Worm (Caenorhabditis elegans) whole organism, L2 larva: Measurements from ENCODE around the gene B0222.5.

Experiments
- F13H6.1 ChIP-seq: sonication (generic microtip); optimal IDR thresholded peaks from 2 replicates; lab custom pipeline; 2016; ENCODE audit warnings: missing genetic modification characterization, missing compliant biosample characterization
- Y55F3AM.14 ChIP-seq: fragments of 200-800 bp; sonication (Bioruptor generic); optimal IDR thresholded peaks from 2 replicates; lab custom pipeline; 2018; ENCODE audit warnings: mild to moderate bottlenecking, missing genetic modification characterization, missing compliant biosample characterization
- ZK546.5 ChIP-seq: sonication (generic microtip); optimal IDR thresholded peaks from 2 replicates; lab custom pipeline; 2017; ENCODE audit warnings: missing biosample characterization, missing genetic modification characterization
- alr-1 ChIP-seq: fragments of 150-350 bp; optimal IDR thresholded peaks from 2 replicates; lab custom pipeline; 2014; ENCODE audit warnings: missing biosample characterization, missing genetic modification characterization
- aly-2 ChIP-seq: fragments of 150-350 bp; optimal IDR thresholded peaks from 2 replicates; lab custom pipeline; 2014; ENCODE audit warnings: missing biosample characterization, missing genetic modification characterization
- ama-1 ChIP-seq: fragments of 150-350 bp; optimal IDR thresholded peaks from 2 replicates; lab custom pipeline; 2018; ENCODE audit warnings: inconsistent platforms
- blmp-1 ChIP-seq: sonication (generic microtip); optimal IDR thresholded peaks from 2 replicates; lab custom pipeline; 2017; ENCODE audit warnings: missing genetic modification characterization, mild to moderate bottlenecking, missing compliant biosample characterization, antibody characterized with exemption, moderate library complexity; ENCODE audit not compliant: insufficient read depth
- ceh-16 ChIP-seq: fragments of 150-350 bp; optimal IDR thresholded peaks from 2 replicates; lab custom pipeline; 2014; ENCODE audit warnings: missing biosample characterization, missing genetic modification characterization
- ceh-82 ChIP-seq: fragments of 150-350 bp; optimal IDR thresholded peaks from 2 replicates; lab custom pipeline; 2014; ENCODE audit warnings: missing biosample characterization, missing genetic modification characterization
- dmd-4 ChIP-seq: sonication (generic microtip); optimal IDR thresholded peaks from 2 replicates; lab custom pipeline; 2017; ENCODE audit warnings: missing biosample characterization, missing genetic modification characterization
- egl-27 ChIP-seq: sonication (generic microtip); optimal IDR thresholded peaks from 3 replicates; lab custom pipeline; 2017; ENCODE audit warnings: missing biosample characterization, missing genetic modification reagents, missing genetic modification characterization
- elt-1 ChIP-seq: fragments of 150-350 bp; optimal IDR thresholded peaks from 2 replicates; lab custom pipeline; 2014; ENCODE audit warnings: missing biosample characterization, missing genetic modification characterization
- elt-3 ChIP-seq: sonication (generic microtip); optimal IDR thresholded peaks from 2 replicates; lab custom pipeline; 2017; ENCODE audit warnings: missing biosample characterization, missing genetic modification characterization
- fos-1 ChIP-seq: fragments of 150-350 bp; optimal IDR thresholded peaks from 2 replicates; lab custom pipeline; 2014; ENCODE audit warnings: missing biosample characterization, missing genetic modification characterization
- gmeb-1 ChIP-seq: fragments of 150-350 bp; optimal IDR thresholded peaks from 2 replicates; lab custom pipeline; 2014; ENCODE audit warnings: missing biosample characterization, missing genetic modification characterization
- lin-13 ChIP-seq: fragments of 150-350 bp; optimal IDR thresholded peaks from 2 replicates; lab custom pipeline; 2014; ENCODE audit warnings: missing biosample characterization, missing genetic modification reagents, missing genetic modification characterization
- lin-39 ChIP-seq: fragments of 150-350 bp; optimal IDR thresholded peaks from 2 replicates; lab custom pipeline; 2014; ENCODE audit warnings: missing biosample characterization, missing genetic modification reagents, missing genetic modification characterization
- mab-5 ChIP-seq: fragments of 150-350 bp; optimal IDR thresholded peaks from 2 replicates; lab custom pipeline; 2014; ENCODE audit warnings: missing biosample characterization, missing genetic modification characterization
- mbf-1 ChIP-seq: sonication (generic microtip); optimal IDR thresholded peaks from 2 replicates; lab custom pipeline; 2017; ENCODE audit warnings: missing biosample characterization, missing genetic modification characterization
- nhr-10 ChIP-seq: sonication (generic microtip); optimal IDR thresholded peaks from 2 replicates; lab custom pipeline; 2017; ENCODE audit warnings: missing biosample characterization, missing genetic modification characterization
- nhr-129 ChIP-seq: fragments of 150-350 bp; optimal IDR thresholded peaks from 2 replicates; lab custom pipeline; 2014; ENCODE audit warnings: missing biosample characterization, missing genetic modification characterization
- nhr-237 ChIP-seq: fragments of 150-350 bp; optimal IDR thresholded peaks from 2 replicates; lab custom pipeline; 2014; ENCODE audit warnings: missing biosample characterization, missing genetic modification characterization
- nhr-25 ChIP-seq: fragments of 150-350 bp; sonication (generic microtip); optimal IDR thresholded peaks from 3 replicates; lab custom pipeline; 2014; ENCODE audit warnings: missing biosample characterization, missing genetic modification characterization
- skn-1 ChIP-seq: sonication (generic microtip); optimal IDR thresholded peaks from 2 replicates; lab custom pipeline; 2017; ENCODE audit warnings: missing biosample characterization, missing genetic modification characterization
- sma-9 ChIP-seq, 2 experiments: fragments of 150-350 bp in 1 of 2; sonication (generic microtip) in 1 of 2; optimal IDR thresholded peaks; 2 replicates each; lab custom pipeline; 2014 to 2016; ENCODE audit warnings: missing genetic modification characterization in 2 of 2, mild to moderate bottlenecking in 1 of 2, missing biosample characterization in 1 of 2, missing compliant biosample characterization in 1 of 2, missing genetic modification reagents in 1 of 2, moderate library complexity in 1 of 2
- snpc-4 ChIP-seq: fragments of 150-350 bp; optimal IDR thresholded peaks from 2 replicates; lab custom pipeline; 2014; ENCODE audit warnings: missing biosample characterization, missing genetic modification characterization
- unc-55 ChIP-seq: fragments of 150-350 bp; sonication (generic microtip); optimal IDR thresholded peaks from 3 replicates; lab custom pipeline; 2014; ENCODE audit warnings: missing biosample characterization, missing genetic modification reagents, missing genetic modification characterization
- zag-1 ChIP-seq: fragments of 150-350 bp; optimal IDR thresholded peaks from 2 replicates; lab custom pipeline; 2014; ENCODE audit warnings: missing biosample characterization, missing genetic modification characterization
- ztf-1 ChIP-seq: fragments of 200-800 bp; sonication (Bioruptor generic); conservative IDR thresholded peaks from 2 replicates; pipeline ENCODE4 v1.3.6; 2022; ENCODE audit warnings: missing genetic modification characterization, missing compliant biosample characterization

The B0222.5 gene

ce11 chrV:9159146-9159717 is 4.6 kb upstream of the B0222.5 start:
- TF ChIP-seq ama-1 (lab: Kevin White, UChicago) (peak; percentile 18), nhr-25 (tag; lab: Kevin White, UChicago) (peak; percentile 40)

ce11 chrV:9157597-9157996 is 2.9 kb upstream of the B0222.5 start:
- no peak for TF ChIP-seq elt-3 (tag; lab: Kevin White, UChicago)
- no peak for TF ChIP-seq snpc-4 (tag; lab: Kevin White, UChicago)
- TF ChIP-seq lin-39 (tag; lab: Kevin White, UChicago): no peak
- TF ChIP-seq nhr-10 (tag; lab: Kevin White, UChicago): no peak
- no peak for TF ChIP-seq egl-27 (tag; lab: Kevin White, UChicago)
- no peak for TF ChIP-seq alr-1 (tag; lab: Kevin White, UChicago)
- no peak for TF ChIP-seq nhr-129 (tag; lab: Kevin White, UChicago)
- no peak for TF ChIP-seq ZK546.5
- no peak for TF ChIP-seq aly-2 (tag; lab: Kevin White, UChicago)
- no peak for TF ChIP-seq skn-1 (tag; lab: Kevin White, UChicago)
- no peak for TF ChIP-seq fos-1 (tag; lab: Kevin White, UChicago)
- no peak for TF ChIP-seq elt-1 (tag; lab: Kevin White, UChicago)
- TF ChIP-seq ceh-16 (tag; lab: Kevin White, UChicago): no peak

- TF ChIP-seq egl-27 (tag; lab: Kevin White, UChicago) (no peak), ama-1 (lab: Kevin White, UChicago) (no peak)
Measured at ce11 chrV:9156679-9157078, 2.0 kb upstream of the B0222.5 start, which contains the start of gene B0222.15. TSS of gene B0222.15 (minus strand) at chrV:9156779.

ce11 chrV:9155616-9156015 is 944 bp upstream of the B0222.5 start:
- TF ChIP-seq sma-9 (GFP tag; optimal IDR thresholded peaks at IDR 0.05; lab: Kevin White, UChicago): no peak
- no peak for TF ChIP-seq sma-9 (tag; optimal IDR thresholded peaks at IDR 0.05; lab: Kevin White, UChicago)
- TF ChIP-seq elt-3 (tag; lab: Kevin White, UChicago): no peak
- TF ChIP-seq aly-2 (tag; lab: Kevin White, UChicago): no peak
- no peak for TF ChIP-seq fos-1 (tag; lab: Kevin White, UChicago)
- TF ChIP-seq ceh-82 (tag; lab: Kevin White, UChicago): no peak
- TF ChIP-seq lin-13 (GFP tag; lab: Kevin White, UChicago): no peak
- no peak for TF ChIP-seq F13H6.1 (tag; lab: Kevin White, UChicago)
- no peak for TF ChIP-seq nhr-10 (tag; lab: Kevin White, UChicago)
- TF ChIP-seq mbf-1 (tag; lab: Kevin White, UChicago): no peak
- TF ChIP-seq dmd-4: no peak
- TF ChIP-seq Y55F3AM.14 (GFP tag; lab: Kevin White, UChicago): no peak
- no peak for TF ChIP-seq blmp-1 (tag; lab: Kevin White, UChicago)
- no peak for TF ChIP-seq gmeb-1 (tag; lab: Kevin White, UChicago)
- no peak for TF ChIP-seq ama-1 (lab: Kevin White, UChicago)
- no peak for TF ChIP-seq skn-1 (tag; lab: Kevin White, UChicago)
- TF ChIP-seq ztf-1 (GFP tag; lab: Robert Waterston, UW): no peak
- no peak for TF ChIP-seq ZK546.5
- no peak for TF ChIP-seq egl-27 (tag; lab: Kevin White, UChicago)
- no peak for TF ChIP-seq zag-1 (tag; lab: Kevin White, UChicago)

ce11 chrV:9152339-9152738 is 2.3 kb downstream of the B0222.5 start:
- TF ChIP-seq sma-9 (GFP tag; optimal IDR thresholded peaks at IDR 0.05; lab: Kevin White, UChicago) (peak; percentile 67), sma-9 (tag; optimal IDR thresholded peaks at IDR 0.05; lab: Kevin White, UChicago) (no peak), unc-55 (GFP tag; lab: Kevin White, UChicago) (no peak), nhr-237 (no peak), aly-2 (tag; lab: Kevin White, UChicago) (no peak), dmd-4 (no peak), Y55F3AM.14 (GFP tag; lab: Kevin White, UChicago) (no peak), nhr-25 (tag; lab: Kevin White, UChicago) (no peak), ZK546.5 (no peak)

ce11 chrV:9148151-9148550 is 6.5 kb downstream of the B0222.5 start:
- TF ChIP-seq mab-5 (tag; lab: Kevin White, UChicago) (no peak), sma-9 (GFP tag; optimal IDR thresholded peaks at IDR 0.05; lab: Kevin White, UChicago) (peak; percentile 54), sma-9 (tag; optimal IDR thresholded peaks at IDR 0.05; lab: Kevin White, UChicago) (no peak), gmeb-1 (tag; lab: Kevin White, UChicago) (no peak)
